Worm (Caenorhabditis elegans) whole organism, mixed stage, embryonic: ENCODE data around the gene gba-2.

Experiments used
- M03D4.4 ChIP-seq: sonication (generic microtip); optimal IDR thresholded peaks from 2 replicates; lab custom pipeline; 2017; ENCODE audit warnings: mild to moderate bottlenecking, missing genetic modification characterization, missing compliant biosample characterization
- bed-3 ChIP-seq: fragments of 200-800 bp; sonication (Bioruptor generic); optimal IDR thresholded peaks from 3 replicates; lab custom pipeline; 2018; ENCODE audit warnings: mild to moderate bottlenecking, missing genetic modification characterization, moderate library complexity, missing compliant biosample characterization
- blmp-1 ChIP-seq: fragments of 150-350 bp; optimal IDR thresholded peaks from 2 replicates; lab custom pipeline; 2014; ENCODE audit warnings: missing biosample characterization, missing genetic modification characterization
- ceh-39 ChIP-seq: fragments of 150-350 bp; optimal IDR thresholded peaks from 2 replicates; lab custom pipeline; 2014; ENCODE audit warnings: missing biosample characterization, missing genetic modification characterization
- ceh-43 ChIP-seq: fragments of 200-800 bp; sonication (Bioruptor generic); optimal IDR thresholded peaks from 2 replicates; lab custom pipeline; 2018; ENCODE audit warnings: mild to moderate bottlenecking, missing genetic modification characterization, moderate library complexity, missing compliant biosample characterization
- ceh-83 ChIP-seq: fragments of 200-800 bp; sonication (Bioruptor generic); optimal IDR thresholded peaks from 2 replicates; lab custom pipeline; 2018; ENCODE audit warnings: mild to moderate bottlenecking, missing genetic modification characterization, missing compliant biosample characterization
- drap-1 ChIP-seq: fragments of 200-800 bp; sonication (Bioruptor generic); optimal IDR thresholded peaks from 3 replicates; lab custom pipeline; 2018; ENCODE audit warnings: mild to moderate bottlenecking, missing genetic modification characterization, missing compliant biosample characterization
- elt-3 ChIP-seq: fragments of 150-350 bp; optimal IDR thresholded peaks from 2 replicates; lab custom pipeline; 2014; ENCODE audit warnings: missing biosample characterization, missing genetic modification characterization
- flh-1 ChIP-seq: fragments of 200-800 bp; sonication (Bioruptor generic); optimal IDR thresholded peaks from 2 replicates; lab custom pipeline; 2018; ENCODE audit warnings: mild to moderate bottlenecking, missing genetic modification characterization, moderate library complexity, missing compliant biosample characterization
- ham-2 ChIP-seq: fragments of 200-800 bp; sonication (Bioruptor generic); optimal IDR thresholded peaks from 2 replicates; lab custom pipeline; 2018; ENCODE audit warnings: mild to moderate bottlenecking, missing genetic modification characterization, missing compliant biosample characterization
- hlh-1 ChIP-seq: fragments of 150-350 bp; optimal IDR thresholded peaks from 2 replicates; lab custom pipeline; 2014; ENCODE audit warnings: missing biosample characterization, missing genetic modification reagents, missing genetic modification characterization
- lin-32 ChIP-seq: fragments of 200-800 bp; sonication (Bioruptor generic); optimal IDR thresholded peaks from 2 replicates; lab custom pipeline; 2018; ENCODE audit warnings: mild to moderate bottlenecking, missing genetic modification characterization, missing compliant biosample characterization
- lsy-2 ChIP-seq: fragments of 150-350 bp; optimal IDR thresholded peaks from 2 replicates; lab custom pipeline; 2014; ENCODE audit warnings: missing biosample characterization, missing genetic modification characterization
- mls-2 ChIP-seq: sonication (generic microtip); optimal IDR thresholded peaks from 2 replicates; lab custom pipeline; 2016; ENCODE audit warnings: mild to moderate bottlenecking, missing genetic modification characterization, moderate library complexity, missing compliant biosample characterization
- nhr-12 ChIP-seq: fragments of 150-350 bp; optimal IDR thresholded peaks from 2 replicates; lab custom pipeline; 2014; ENCODE audit warnings: missing biosample characterization, missing genetic modification characterization
- nhr-2 ChIP-seq: fragments of 150-350 bp; optimal IDR thresholded peaks from 2 replicates; lab custom pipeline; 2014; ENCODE audit warnings: missing biosample characterization, missing genetic modification characterization
- nhr-237 ChIP-seq: fragments of 150-350 bp; optimal IDR thresholded peaks from 2 replicates; lab custom pipeline; 2014; ENCODE audit warnings: missing biosample characterization, missing genetic modification characterization
- nhr-28 ChIP-seq: fragments of 150-350 bp; optimal IDR thresholded peaks from 2 replicates; lab custom pipeline; 2014; ENCODE audit warnings: missing biosample characterization, missing genetic modification characterization
- nhr-76 ChIP-seq: sonication (generic microtip); optimal IDR thresholded peaks from 2 replicates; lab custom pipeline; 2017; ENCODE audit warnings: missing biosample characterization, missing genetic modification characterization
- pha-4 ChIP-seq: fragments of 150-350 bp; optimal IDR thresholded peaks from 2 replicates; lab custom pipeline; 2018; ENCODE audit warnings: missing biosample characterization, missing genetic modification reagents, missing genetic modification characterization
- snpc-4 ChIP-seq: fragments of 150-350 bp; optimal IDR thresholded peaks from 2 replicates; lab custom pipeline; 2014; ENCODE audit warnings: missing biosample characterization, missing genetic modification characterization
- tbx-8 ChIP-seq: fragments of 200-800 bp; sonication (Bioruptor generic); optimal IDR thresholded peaks from 2 replicates; lab custom pipeline; 2018; ENCODE audit warnings: mild to moderate bottlenecking, missing genetic modification characterization, moderate library complexity, missing compliant biosample characterization
- unc-120 ChIP-seq: sonication (generic microtip); optimal IDR thresholded peaks from 2 replicates; lab custom pipeline; 2017; ENCODE audit warnings: missing genetic modification characterization, missing compliant biosample characterization; ENCODE audit not compliant: poor library complexity, severe bottlenecking
- unc-39 ChIP-seq: fragments of 150-350 bp; optimal IDR thresholded peaks from 2 replicates; lab custom pipeline; 2014; ENCODE audit warnings: missing biosample characterization, missing genetic modification characterization
- unc-62 ChIP-seq: fragments of 150-350 bp; optimal IDR thresholded peaks from 2 replicates; lab custom pipeline; 2014; ENCODE audit warnings: missing biosample characterization, missing genetic modification reagents, missing genetic modification characterization
- zip-8 ChIP-seq: fragments of 150-350 bp; optimal IDR thresholded peaks from 2 replicates; lab custom pipeline; 2014; ENCODE audit warnings: missing biosample characterization, missing genetic modification characterization

gba-2 gene

ce11 chrII:2186329-2186728 is at the start of gene gba-2:
gba-2 (minus strand) TSS chrII:2186434.
- TF ChIP-seq ceh-43 (GFP tag; lab: Kevin White, UChicago) (no peak), mls-2 (tag; lab: Kevin White, UChicago) (no peak), lin-32 (GFP tag; lab: Kevin White, UChicago) (no peak), ceh-39 (tag; lab: Kevin White, UChicago) (no peak), lsy-2 (tag; lab: Kevin White, UChicago) (no peak), drap-1 (GFP tag; lab: Kevin White, UChicago) (no peak), ham-2 (GFP tag; lab: Kevin White, UChicago) (no peak), unc-39 (tag; lab: Kevin White, UChicago) (no peak), blmp-1 (tag; lab: Kevin White, UChicago) (no peak), ceh-83 (GFP tag; lab: Kevin White, UChicago) (no peak), M03D4.4 (tag; lab: Kevin White, UChicago) (no peak), unc-120 (tag; lab: Kevin White, UChicago) (no peak)

DNA sequence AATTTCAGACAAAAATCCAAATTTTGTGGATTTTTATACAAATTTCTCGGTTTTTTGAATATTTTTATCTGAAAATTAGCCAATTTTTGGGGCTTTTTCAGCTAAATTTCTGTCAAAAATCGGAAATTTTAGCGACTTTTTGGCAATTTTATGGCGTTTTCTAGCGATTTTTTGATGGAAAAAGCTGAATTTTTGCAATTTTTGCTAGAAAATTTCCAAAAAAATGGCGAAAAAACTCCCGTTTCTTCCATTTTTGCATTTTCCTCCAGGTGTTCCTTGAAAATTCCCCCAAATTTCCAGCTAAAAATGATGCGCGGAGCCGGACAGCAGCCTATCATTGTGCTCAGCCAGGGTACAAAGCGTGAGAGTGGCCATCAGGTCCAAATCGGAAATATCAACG is 47.0 kb upstream of the gba-2 start, which contains the start of gene cct-3:
TSS of gene cct-3 (plus strand) at position 301 of the 400 bp plus-strand sequence.
- TF ChIP-seq nhr-237 (tag; lab: Kevin White, UChicago) = no peak

DNA sequence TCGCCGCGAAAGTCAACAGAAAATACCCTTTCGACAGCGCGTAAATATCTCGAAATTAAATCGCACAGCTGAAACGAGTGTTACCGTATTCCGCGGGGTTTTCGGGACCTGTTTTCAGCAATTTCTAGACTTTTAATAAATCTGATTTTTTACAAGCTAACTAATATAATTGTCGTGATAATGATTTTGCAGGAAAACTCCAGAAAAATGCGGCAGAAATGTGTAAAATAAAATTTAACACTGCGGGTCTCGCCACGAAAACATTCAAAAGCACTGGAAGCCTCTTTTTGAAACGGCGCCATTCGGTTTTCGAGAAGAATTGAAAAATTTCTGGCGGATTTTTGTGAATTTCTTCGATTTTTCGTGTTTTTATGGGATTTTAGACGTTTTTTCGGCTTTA is 46.2 kb upstream of the gba-2 start, which contains the start of gene F54A3.6:
TSS of gene F54A3.6 (minus strand) at position 42 of the 400 bp plus-strand sequence.
- peak; percentile 84 for TF ChIP-seq lsy-2 (tag; lab: Kevin White, UChicago)
- TF ChIP-seq, all 35 proteins: peak for 1; not testable (repeated sequence) for 34

ce11 chrII:2230368-2230767 is 44.1 kb upstream of the gba-2 start:
- TF ChIP-seq lin-32 (GFP tag; lab: Kevin White, UChicago) (no peak), tbx-8 (GFP tag; lab: Kevin White, UChicago) (no peak), zip-8 (tag; lab: Kevin White, UChicago) (no peak), flh-1 (GFP tag; lab: Kevin White, UChicago) (no peak), M03D4.4 (tag; lab: Kevin White, UChicago) (no peak)

DNA sequence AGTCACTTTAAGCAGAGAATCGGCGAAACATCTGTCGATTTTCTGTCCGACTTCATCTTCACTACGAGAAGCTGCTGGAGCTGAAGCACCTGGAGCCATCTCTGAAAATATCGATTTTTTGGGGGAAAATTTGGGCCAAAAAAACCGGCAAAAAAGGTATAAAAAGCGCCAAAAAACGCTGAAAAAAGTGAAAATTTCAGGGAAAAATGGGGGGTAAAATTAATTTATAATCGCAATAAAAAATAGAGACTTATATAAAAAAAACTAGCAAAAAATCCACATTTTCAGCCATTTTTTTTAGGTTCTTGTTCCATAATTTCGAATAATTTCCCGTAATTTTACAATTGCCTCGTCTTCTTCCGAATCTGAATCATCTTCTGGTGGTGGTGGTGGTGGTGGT is 39.4 kb upstream of the gba-2 start, which contains the start of gene F54A3.5:
TSS of gene F54A3.5 (minus strand) at position 101 of the 400 bp plus-strand sequence.
- TF ChIP-seq snpc-4 (no peak), blmp-1 (tag; lab: Kevin White, UChicago) (no peak), ceh-43 (GFP tag; lab: Kevin White, UChicago) (no peak), flh-1 (GFP tag; lab: Kevin White, UChicago) (no peak), mls-2 (tag; lab: Kevin White, UChicago) (no peak), M03D4.4 (tag; lab: Kevin White, UChicago) (no peak), nhr-2 (tag; lab: Kevin White, UChicago) (no peak), lsy-2 (tag; lab: Kevin White, UChicago) (no peak), hlh-1 (tag; lab: Kevin White, UChicago) (no peak), nhr-28 (tag; lab: Kevin White, UChicago) (no peak), unc-62 (GFP tag; lab: Kevin White, UChicago) (no peak), lin-32 (GFP tag; lab: Kevin White, UChicago) (no peak), nhr-12 (tag; lab: Kevin White, UChicago) (no peak), ham-2 (GFP tag; lab: Kevin White, UChicago) (no peak), nhr-237 (tag; lab: Kevin White, UChicago) (no peak), elt-3 (tag; lab: Kevin White, UChicago) (no peak), ceh-39 (tag; lab: Kevin White, UChicago) (no peak), pha-4 (tag; lab: Kevin White, UChicago) (no peak), nhr-76 (tag; lab: Kevin White, UChicago) (no peak), bed-3 (GFP tag; lab: Kevin White, UChicago) (no peak)

- TF ChIP-seq ceh-43 (GFP tag; lab: Kevin White, UChicago) (no peak), drap-1 (GFP tag; lab: Kevin White, UChicago) (no peak), mls-2 (tag; lab: Kevin White, UChicago) (no peak)
These were observed 37.2 kb upstream of the gba-2 start, which contains the start of gene cbs-2 for ce11 chrII:2223467-2223866. cbs-2 (minus strand) TSS chrII:2223567.
